Worm (Caenorhabditis elegans): Measurements from ENCODE around the gene T24E12.1.

The T24E12.1 gene

DNA sequence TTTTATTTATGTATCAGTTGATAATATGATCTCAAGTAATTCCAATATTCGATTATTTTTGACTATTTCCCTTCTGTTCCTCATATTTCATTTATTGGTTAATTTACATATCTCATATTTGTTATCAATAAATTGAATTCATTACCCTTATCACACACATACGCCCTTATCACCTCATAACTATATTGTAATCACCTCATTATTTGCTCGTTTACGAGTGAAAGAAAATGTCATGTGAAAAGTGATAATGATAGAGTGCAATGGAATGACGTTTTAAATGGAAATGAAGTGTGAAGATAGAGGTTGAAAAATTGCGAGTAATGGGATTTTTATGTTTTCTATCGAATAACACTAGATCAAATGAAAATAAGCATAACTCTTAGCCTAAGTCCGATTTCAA, 1.2 kb downstream of the T24E12.1 start:
- no peak for TF ChIP-seq hnd-1 (tag; optimal IDR thresholded peaks at IDR 0.05)
- TF ChIP-seq F13C5.2 (tag; optimal IDR thresholded peaks at IDR 0.05), result no peak
- TF ChIP-seq ceh-13 (GFP tag; optimal IDR thresholded peaks at IDR 0.05), result no peak
- TF ChIP-seq hmbx-1 (tag; optimal IDR thresholded peaks at IDR 0.05), result no peak
- TF ChIP-seq aly-1 (tag; optimal IDR thresholded peaks at IDR 0.05), result no peak
- TF ChIP-seq ets-7 (tag; optimal IDR thresholded peaks at IDR 0.05), result no peak
- no peak for TF ChIP-seq ceh-36 (tag; optimal IDR thresholded peaks at IDR 0.05)
- TF ChIP-seq B0310.2 (tag; optimal IDR thresholded peaks at IDR 0.05), result no peak
- TF ChIP-seq tra-4 (tag; optimal IDR thresholded peaks at IDR 0.05), result no peak
- no peak for TF ChIP-seq sea-1 (GFP tag; conservative IDR thresholded peaks at IDR 0.05)
- no peak for TF ChIP-seq pes-1 (GFP tag; IDR thresholded peaks at IDR 0.05)
- TF ChIP-seq flt-1 (GFP tag; IDR thresholded peaks at IDR 0.05), result no peak
- no peak for TF ChIP-seq tbx-11 (GFP tag; IDR thresholded peaks at IDR 0.05)
- no peak for TF ChIP-seq hmg-4 (GFP tag; optimal IDR thresholded peaks at IDR 0.05)
- TF ChIP-seq tbx-37 (GFP tag; conservative IDR thresholded peaks at IDR 0.05), result no peak
- no peak for TF ChIP-seq scrt-1 (GFP tag; IDR thresholded peaks at IDR 0.05)
- no peak for TF ChIP-seq ama-1 (optimal IDR thresholded peaks at IDR 0.05)

DNA sequence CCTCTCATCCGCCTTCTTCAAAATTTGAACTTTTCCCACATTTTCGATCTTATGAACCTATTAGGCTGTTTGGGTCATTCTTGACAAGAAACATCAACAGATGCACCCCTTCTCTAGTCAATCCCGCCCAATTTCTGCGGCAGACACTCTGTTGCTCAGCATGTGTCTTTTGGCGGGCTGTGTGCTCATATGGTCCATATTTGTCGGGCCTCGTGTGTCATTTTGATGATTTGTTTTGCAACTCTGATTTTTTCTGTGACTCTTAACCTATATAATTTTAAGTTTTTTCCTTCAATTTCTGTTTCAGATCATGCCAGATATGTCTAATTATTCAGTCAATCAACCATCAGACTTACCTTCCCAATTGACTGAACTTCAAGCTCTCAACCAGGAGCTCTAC, 1.8 kb downstream of the T24E12.1 start, which contains the start of gene T24E12.13:
Gene T24E12.13 (plus strand): TSS at position 301 of the 400 bp plus-strand sequence.
- TF ChIP-seq ets-7 (tag; optimal IDR thresholded peaks at IDR 0.05), result no peak
- no peak for TF ChIP-seq tbx-11 (GFP tag; IDR thresholded peaks at IDR 0.05)
- TF ChIP-seq tbx-37 (GFP tag; conservative IDR thresholded peaks at IDR 0.05), result no peak
- TF ChIP-seq B0310.2 (tag; optimal IDR thresholded peaks at IDR 0.05), result no peak
- TF ChIP-seq sea-1 (GFP tag; conservative IDR thresholded peaks at IDR 0.05), result no peak
- no peak for TF ChIP-seq hmbx-1 (tag; optimal IDR thresholded peaks at IDR 0.05)
- TF ChIP-seq aly-1 (tag; optimal IDR thresholded peaks at IDR 0.05), result no peak
- TF ChIP-seq F13C5.2 (tag; optimal IDR thresholded peaks at IDR 0.05), result no peak
- no peak for TF ChIP-seq ceh-36 (tag; optimal IDR thresholded peaks at IDR 0.05)
- TF ChIP-seq scrt-1 (GFP tag; IDR thresholded peaks at IDR 0.05), result no peak

DNA sequence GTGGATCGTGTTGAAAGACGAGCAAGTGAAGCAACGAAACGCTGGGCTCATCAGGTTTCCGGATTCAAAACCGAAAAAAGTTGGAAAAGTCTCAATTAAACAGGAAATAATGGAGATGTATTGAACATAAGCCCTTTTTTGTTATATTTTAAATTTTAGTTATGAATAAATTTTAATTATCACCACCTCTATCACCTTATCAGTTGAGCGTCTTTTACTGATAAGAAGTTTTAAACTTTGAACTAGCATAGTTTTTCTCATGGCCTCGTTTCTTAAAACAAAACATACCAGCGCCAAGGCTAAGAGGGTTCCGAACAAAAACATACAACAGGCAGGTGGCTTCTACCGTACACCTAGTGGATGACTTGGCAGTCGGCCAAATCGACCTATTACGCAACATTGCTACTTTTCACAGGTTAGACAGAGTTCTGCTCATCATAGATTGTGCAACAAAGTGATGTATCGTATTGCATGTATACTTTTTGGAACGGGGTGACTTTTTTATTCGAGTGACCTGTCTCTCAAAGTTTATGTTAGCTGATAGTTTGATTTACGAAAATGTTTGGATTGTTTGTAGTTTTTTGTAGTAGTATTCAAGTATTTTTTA, 3.1 kb downstream of the T24E12.1 start:
- no peak for TF ChIP-seq tbx-11 (GFP tag; IDR thresholded peaks at IDR 0.05)
- no peak for TF ChIP-seq ceh-13 (GFP tag; optimal IDR thresholded peaks at IDR 0.05)

DNA sequence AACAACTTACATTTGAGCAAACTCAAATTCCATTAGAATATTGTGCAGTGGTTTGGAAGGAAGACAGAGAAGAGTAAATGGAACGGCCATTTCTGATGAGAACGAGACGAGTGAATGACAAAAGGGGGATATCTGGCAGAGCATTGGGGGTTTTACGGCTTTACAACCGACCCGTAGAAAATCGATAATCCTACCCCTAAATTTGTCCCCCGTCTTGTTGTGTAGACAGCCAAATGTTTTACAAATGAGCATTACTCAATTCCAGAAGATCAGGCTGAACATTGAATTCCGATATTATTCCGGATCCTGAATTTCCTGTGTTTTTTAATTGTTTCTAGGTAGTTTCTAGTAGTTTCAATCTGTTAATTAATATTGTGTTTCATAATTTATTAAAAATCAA, 8.0 kb downstream of the T24E12.1 start, which contains the start of gene fbxb-99:
Gene fbxb-99 (minus strand): TSS at position 101 of the 400 bp plus-strand sequence.
- TF ChIP-seq ceh-13 (GFP tag; optimal IDR thresholded peaks at IDR 0.05) (no peak), F13C5.2 (tag; optimal IDR thresholded peaks at IDR 0.05) (no peak), aly-1 (tag; optimal IDR thresholded peaks at IDR 0.05) (no peak), scrt-1 (GFP tag; IDR thresholded peaks at IDR 0.05) (no peak), tra-4 (tag; optimal IDR thresholded peaks at IDR 0.05) (no peak), B0310.2 (tag; optimal IDR thresholded peaks at IDR 0.05) (no peak), pes-1 (GFP tag; IDR thresholded peaks at IDR 0.05) (no peak), hmg-4 (GFP tag; optimal IDR thresholded peaks at IDR 0.05) (no peak), hmbx-1 (tag; optimal IDR thresholded peaks at IDR 0.05) (no peak)

DNA sequence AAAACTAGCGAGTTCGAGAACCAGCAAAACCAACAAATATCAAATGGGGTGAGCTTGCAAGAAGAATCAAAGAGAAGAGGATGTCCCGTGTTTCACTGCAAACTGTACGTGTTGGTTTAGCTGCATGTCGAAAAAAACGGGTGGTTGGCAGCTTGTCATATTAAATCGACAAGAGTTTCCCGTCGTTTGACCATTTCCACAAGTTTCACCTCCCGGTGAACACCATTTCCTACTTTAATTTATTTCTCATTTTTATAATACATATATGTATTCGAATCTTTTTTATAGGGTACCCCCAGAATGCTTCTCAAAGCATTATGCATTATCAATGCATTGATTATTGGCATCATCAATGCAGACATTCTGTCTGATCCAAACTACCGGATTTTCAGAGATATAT, 10.0 kb downstream of the T24E12.1 start, which contains the start of gene Y8A9A.2:
Gene Y8A9A.2 (plus strand): TSS at position 301 of the 400 bp plus-strand sequence.
- TF ChIP-seq tbx-37 (GFP tag; conservative IDR thresholded peaks at IDR 0.05) (no peak), sea-1 (GFP tag; conservative IDR thresholded peaks at IDR 0.05) (no peak)

DNA sequence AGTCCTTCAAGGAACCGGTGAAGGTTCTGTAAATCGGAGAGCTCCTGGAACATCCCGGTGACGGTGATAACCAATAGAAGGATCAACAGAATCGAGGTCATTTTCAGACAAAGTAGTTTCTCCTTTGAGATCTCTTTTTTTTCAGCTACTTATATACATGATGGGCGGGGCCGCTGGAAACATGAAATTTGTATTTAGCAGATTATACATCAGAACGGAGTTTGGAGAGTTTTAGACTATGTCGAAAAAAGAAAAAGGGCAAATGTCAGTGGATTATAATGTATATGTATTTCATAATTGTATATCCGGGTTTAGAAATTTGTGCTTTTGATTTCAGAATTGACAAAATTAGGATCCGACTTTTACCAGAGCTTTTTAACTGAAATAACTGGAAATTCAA, 17.9 kb downstream of the T24E12.1 start, which contains the start of gene ins-32:
Gene ins-32 (minus strand): TSS at position 101 of the 400 bp plus-strand sequence.
- no peak for TF ChIP-seq pes-1 (GFP tag; IDR thresholded peaks at IDR 0.05)
- no peak for TF ChIP-seq sea-1 (GFP tag; conservative IDR thresholded peaks at IDR 0.05)
- no peak for TF ChIP-seq flt-1 (GFP tag; IDR thresholded peaks at IDR 0.05)
- no peak for TF ChIP-seq tbx-37 (GFP tag; conservative IDR thresholded peaks at IDR 0.05)
- TF ChIP-seq hmg-4 (GFP tag; optimal IDR thresholded peaks at IDR 0.05), result no peak
- TF ChIP-seq ceh-13 (GFP tag; optimal IDR thresholded peaks at IDR 0.05), result no peak
- no peak for TF ChIP-seq B0310.2 (tag; optimal IDR thresholded peaks at IDR 0.05)
- no peak for TF ChIP-seq hnd-1 (tag; optimal IDR thresholded peaks at IDR 0.05)
- TF ChIP-seq ceh-36 (tag; optimal IDR thresholded peaks at IDR 0.05), result no peak

DNA sequence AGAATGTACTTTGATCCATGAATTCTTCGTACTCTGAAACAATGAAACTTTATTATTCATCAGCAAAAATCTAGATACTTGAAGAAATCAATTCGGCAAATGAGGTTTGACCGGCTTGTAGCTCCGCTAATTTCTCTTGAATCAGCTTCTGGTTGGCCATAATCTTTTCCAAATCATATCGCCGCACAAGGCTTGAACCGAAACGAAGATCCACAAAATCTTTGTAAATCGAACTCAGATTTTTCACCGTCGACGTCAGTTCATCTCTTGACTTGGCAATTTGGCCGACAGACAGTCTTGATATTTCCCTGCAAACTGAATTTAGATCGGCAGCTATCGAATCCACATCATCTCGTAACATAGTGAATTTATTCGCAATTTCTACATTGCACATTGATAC, 20.2 kb downstream of the T24E12.1 start:
- TF ChIP-seq ceh-36 (tag; optimal IDR thresholded peaks at IDR 0.05) (no peak), B0310.2 (tag; optimal IDR thresholded peaks at IDR 0.05) (no peak), hmbx-1 (tag; optimal IDR thresholded peaks at IDR 0.05) (no peak), ceh-13 (GFP tag; optimal IDR thresholded peaks at IDR 0.05) (no peak), hnd-1 (tag; optimal IDR thresholded peaks at IDR 0.05) (no peak), scrt-1 (GFP tag; IDR thresholded peaks at IDR 0.05) (no peak)

DNA sequence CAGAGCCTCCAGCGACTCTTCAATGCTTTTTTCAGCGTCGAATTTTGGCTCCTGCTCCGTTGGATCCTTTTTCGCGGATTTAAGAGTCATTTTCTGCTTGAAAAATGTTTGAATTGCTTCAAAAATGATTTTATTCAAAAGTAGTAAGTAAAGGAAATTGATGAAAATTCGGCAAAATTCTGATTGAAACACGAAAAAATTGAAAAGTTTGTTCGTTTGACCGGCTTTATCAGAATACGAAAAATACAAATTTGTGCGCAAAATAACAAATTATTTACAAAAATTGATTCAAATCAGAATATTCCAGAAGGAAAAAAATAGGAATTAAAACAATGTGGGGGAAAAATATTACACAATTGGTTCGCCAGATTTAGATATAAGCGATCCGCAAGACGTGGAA, 21.6 kb downstream of the T24E12.1 start, which contains the start of gene F54D10.4:
Gene F54D10.4 (minus strand): TSS at position 101 of the 400 bp plus-strand sequence.
- no peak for TF ChIP-seq hmbx-1 (tag; optimal IDR thresholded peaks at IDR 0.05)
- no peak for TF ChIP-seq aly-1 (tag; optimal IDR thresholded peaks at IDR 0.05)
- TF ChIP-seq F13C5.2 (tag; optimal IDR thresholded peaks at IDR 0.05), result no peak
- TF ChIP-seq scrt-1 (GFP tag; IDR thresholded peaks at IDR 0.05), result no peak
- TF ChIP-seq ama-1 (optimal IDR thresholded peaks at IDR 0.05), result no peak
- TF ChIP-seq flt-1 (GFP tag; IDR thresholded peaks at IDR 0.05), result no peak
- TF ChIP-seq hmg-4 (GFP tag; optimal IDR thresholded peaks at IDR 0.05), result no peak
- no peak for TF ChIP-seq sea-1 (GFP tag; conservative IDR thresholded peaks at IDR 0.05)
- no peak for TF ChIP-seq tbx-37 (GFP tag; conservative IDR thresholded peaks at IDR 0.05)
- TF ChIP-seq tbx-11 (GFP tag; IDR thresholded peaks at IDR 0.05), result no peak
- TF ChIP-seq ets-7 (tag; optimal IDR thresholded peaks at IDR 0.05), result no peak
- TF ChIP-seq ceh-13 (GFP tag; optimal IDR thresholded peaks at IDR 0.05), result no peak
- no peak for TF ChIP-seq ceh-36 (tag; optimal IDR thresholded peaks at IDR 0.05)
- TF ChIP-seq pes-1 (GFP tag; IDR thresholded peaks at IDR 0.05), result no peak
- no peak for TF ChIP-seq hnd-1 (tag; optimal IDR thresholded peaks at IDR 0.05)
- TF ChIP-seq tra-4 (tag; optimal IDR thresholded peaks at IDR 0.05), result no peak
